Worm (Caenorhabditis elegans): Measurements from ENCODE around the gene C18C4.7.

DNA sequence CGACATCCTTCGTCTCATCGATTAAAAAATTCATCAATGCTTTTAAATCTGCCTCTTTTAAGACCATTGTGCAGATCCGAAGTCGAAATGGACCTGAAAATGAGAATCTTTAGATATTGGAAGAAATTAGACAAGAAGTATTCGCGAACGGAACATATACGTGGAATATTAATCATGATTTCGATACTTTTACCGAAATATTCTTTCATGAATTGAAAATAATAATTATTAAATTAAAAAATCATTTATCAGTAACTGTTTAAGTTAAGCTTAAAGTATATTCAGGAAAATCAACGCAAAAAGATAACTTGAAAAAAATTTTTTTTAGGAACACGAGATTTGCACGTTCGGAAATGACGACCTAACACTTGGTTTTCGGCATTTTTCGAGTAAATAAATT is 34.2 kb upstream of the C18C4.7 start, which contains the start of gene CD4.8:
- no peak for TF ChIP-seq ceh-9 (tag; optimal IDR thresholded peaks at IDR 0.05)
- no peak for TF ChIP-seq ceh-82 (tag; optimal IDR thresholded peaks at IDR 0.05)
- no peak for TF ChIP-seq ztf-11 (tag; optimal IDR thresholded peaks at IDR 0.05)
- no peak for TF ChIP-seq lsy-12 (tag; optimal IDR thresholded peaks at IDR 0.05)
- no peak for TF ChIP-seq pqm-1 (tag; optimal IDR thresholded peaks at IDR 0.05)
